Worm (Caenorhabditis elegans): ENCODE data around the gene F11C1.1.

DNA sequence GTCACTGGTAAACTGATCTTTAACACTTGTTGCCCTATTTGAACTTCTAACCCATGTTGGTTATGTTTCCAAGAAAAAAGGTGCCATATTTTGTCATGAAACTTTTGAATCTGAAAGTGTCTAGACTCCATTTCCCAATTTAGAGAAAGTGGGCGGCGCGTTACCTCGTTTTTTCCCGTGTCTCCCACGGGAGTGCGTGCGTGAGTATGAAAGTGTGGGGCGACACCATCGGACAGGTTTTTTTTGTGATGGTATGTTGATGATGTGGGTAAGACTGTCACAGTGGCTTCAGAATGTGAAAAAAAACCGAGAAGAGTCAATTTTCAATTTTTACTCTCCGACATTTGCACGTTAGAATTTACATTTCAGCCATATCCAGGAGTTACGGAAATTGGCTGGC, 15.4 kb upstream of the F11C1.1 start:
- no peak for TF ChIP-seq ZK546.5 (tag; optimal IDR thresholded peaks at IDR 0.05)
- TF ChIP-seq snpc-4 (tag; optimal IDR thresholded peaks at IDR 0.05) = no peak
- TF ChIP-seq lsy-12 (tag; optimal IDR thresholded peaks at IDR 0.05) = no peak
- TF ChIP-seq ceh-28 (tag; optimal IDR thresholded peaks at IDR 0.05) = no peak
- TF ChIP-seq nhr-237 (tag; optimal IDR thresholded peaks at IDR 0.05) = no peak
- no peak for TF ChIP-seq nfya-1 (tag; optimal IDR thresholded peaks at IDR 0.05; ENCODE audit: insufficient read depth)
- no peak for TF ChIP-seq sea-2 (GFP tag; optimal IDR thresholded peaks at IDR 0.05)
- TF ChIP-seq fkh-10 (GFP tag; optimal IDR thresholded peaks at IDR 0.05) = no peak

Data from whole organism, L3 larva.